Fruit fly (Drosophila melanogaster) whole organism, embryonic: Measurements from ENCODE around the gene CG31360.

Experiments
- Abd-B ChIP-seq: fragments of 200-800 bp; sonication (Bioruptor generic); optimal IDR thresholded peaks from 2 replicates; lab custom pipeline; 2018; ENCODE audit warnings: missing biosample characterization, mild to moderate bottlenecking, missing genetic modification characterization, moderate library complexity
- Adf1 ChIP-seq: fragments of 200-800 bp; sonication (Bioruptor generic); IDR thresholded peaks from 2 replicates; pipeline ENCODE4 v1.3.6; 2022; ENCODE audit warnings: missing biosample characterization, missing genetic modification characterization
- Atf-2 ChIP-seq: fragments of 200-800 bp; sonication (Bioruptor generic); optimal IDR thresholded peaks from 2 replicates; lab custom pipeline; 2016; ENCODE audit warnings: missing biosample characterization, missing genetic modification characterization
- Bdp1 ChIP-seq: fragments of 200-800 bp; sonication (Bioruptor generic); optimal IDR thresholded peaks from 3 replicates; lab custom pipeline; 2016; ENCODE audit warnings: missing biosample characterization, missing genetic modification characterization
- CG10462 ChIP-seq: fragments of 200-800 bp; sonication (Bioruptor generic); optimal IDR thresholded peaks from 2 replicates; lab custom pipeline; 2016; ENCODE audit warnings: missing biosample characterization, missing genetic modification characterization
- CG11085 ChIP-seq: fragments of 200-800 bp; sonication (Bioruptor generic); IDR thresholded peaks from 2 replicates; pipeline ENCODE4 v1.3.6; 2022; ENCODE audit warnings: missing biosample characterization, missing genetic modification characterization
- CG12744 ChIP-seq: fragments of 200-800 bp; sonication (Bioruptor generic); optimal IDR thresholded peaks from 2 replicates; lab custom pipeline; 2016; ENCODE audit warnings: missing biosample characterization, missing genetic modification characterization
- CG13775 ChIP-seq: fragments of 200-800 bp; sonication (Bioruptor generic); optimal IDR thresholded peaks from 3 replicates; lab custom pipeline; 2017; ENCODE audit warnings: missing biosample characterization, mild to moderate bottlenecking, missing genetic modification characterization
- CG14667 ChIP-seq: fragments of 200-800 bp; sonication (Bioruptor generic); IDR thresholded peaks from 2 replicates; pipeline ENCODE4 v1.3.6; 2022; ENCODE audit warnings: missing biosample characterization, missing genetic modification characterization
- CG14710 ChIP-seq: fragments of 200-800 bp; sonication (Bioruptor generic); optimal IDR thresholded peaks from 3 replicates; lab custom pipeline; 2019; ENCODE audit warnings: missing biosample characterization, mild to moderate bottlenecking, missing genetic modification characterization, moderate library complexity
- CG14860 ChIP-seq: fragments of 200-800 bp; sonication (Bioruptor generic); IDR thresholded peaks from 3 replicates; pipeline ENCODE4 v1.3.6; 2022; ENCODE audit warnings: missing biosample characterization, missing genetic modification characterization; ENCODE audit not compliant: partially characterized antibody
- CG15269 ChIP-seq: fragments of 200-800 bp; sonication (Bioruptor generic); optimal IDR thresholded peaks from 2 replicates; lab custom pipeline; 2018; ENCODE audit warnings: missing biosample characterization, mild to moderate bottlenecking, missing genetic modification characterization, moderate library complexity
- CG16779 ChIP-seq: fragments of 200-800 bp; sonication (Bioruptor generic); IDR thresholded peaks from 2 replicates; pipeline ENCODE4 v1.3.6; 2022; ENCODE audit warnings: missing biosample characterization, missing genetic modification characterization
- CG17612 ChIP-seq: fragments of 200-800 bp; sonication (Bioruptor generic); IDR thresholded peaks from 2 replicates; pipeline ENCODE4 v1.3.6; 2022; ENCODE audit warnings: missing biosample characterization, missing genetic modification characterization
- CG4282 ChIP-seq: fragments of 200-800 bp; sonication (Bioruptor generic); optimal IDR thresholded peaks from 2 replicates; lab custom pipeline; 2016; ENCODE audit warnings: missing biosample characterization, missing genetic modification characterization
- CG5245 ChIP-seq: fragments of 200-800 bp; sonication (Bioruptor generic); optimal IDR thresholded peaks from 3 replicates; lab custom pipeline; 2016; ENCODE audit warnings: missing biosample characterization, missing genetic modification characterization
- CG7271 ChIP-seq: fragments of 200-800 bp; sonication (Bioruptor generic); optimal IDR thresholded peaks from 2 replicates; lab custom pipeline; 2018; ENCODE audit warnings: missing biosample characterization, mild to moderate bottlenecking, missing genetic modification characterization, moderate library complexity
- CG7372 ChIP-seq: fragments of 200-800 bp; sonication (Bioruptor generic); IDR thresholded peaks from 2 replicates; pipeline ENCODE4 v1.3.6; 2022; ENCODE audit warnings: missing biosample characterization, missing genetic modification characterization
- CG7556 ChIP-seq: fragments of 200-800 bp; sonication (Bioruptor generic); optimal IDR thresholded peaks from 2 replicates; lab custom pipeline; 2017; ENCODE audit warnings: missing biosample characterization, mild to moderate bottlenecking, missing genetic modification characterization
- CG8290 ChIP-seq, 3 experiments: fragments of 200-800 bp; sonication (Bioruptor generic); optimal IDR thresholded peaks; 2 replicates each; lab custom pipeline; 2016 to 2019; ENCODE audit warnings: missing biosample characterization in 3 of 3, missing genetic modification characterization in 3 of 3, mild to moderate bottlenecking in 2 of 3, moderate library complexity in 1 of 3
- CG8359 ChIP-seq: fragments of 200-800 bp; sonication (Bioruptor generic); optimal IDR thresholded peaks from 2 replicates; lab custom pipeline; 2017; ENCODE audit warnings: missing biosample characterization, mild to moderate bottlenecking, missing genetic modification characterization, borderline replicate concordance
- CG8388 ChIP-seq: fragments of 200-800 bp; sonication (Bioruptor generic); optimal IDR thresholded peaks from 2 replicates; lab custom pipeline; 2019; ENCODE audit warnings: missing biosample characterization, mild to moderate bottlenecking, missing genetic modification characterization, moderate library complexity
- CG9727 ChIP-seq: fragments of 200-800 bp; sonication (Bioruptor generic); optimal IDR thresholded peaks from 3 replicates; lab custom pipeline; 2017; ENCODE audit warnings: missing biosample characterization, mild to moderate bottlenecking, missing genetic modification characterization
- CTCF ChIP-seq: fragments of 200-800 bp; sonication (Bioruptor generic); optimal IDR thresholded peaks from 2 replicates; lab custom pipeline; 2017; ENCODE audit warnings: missing biosample characterization, mild to moderate bottlenecking, missing genetic modification characterization, moderate library complexity
- D19B ChIP-seq: fragments of 200-800 bp; sonication (Bioruptor generic); optimal IDR thresholded peaks from 2 replicates; lab custom pipeline; 2017; ENCODE audit warnings: missing biosample characterization, mild to moderate bottlenecking, missing genetic modification characterization
- Dbx ChIP-seq: fragments of 200-800 bp; sonication (Bioruptor generic); IDR thresholded peaks from 3 replicates; pipeline ENCODE4 v1.3.6; 2022; ENCODE audit warnings: missing biosample characterization, missing genetic modification characterization
- E2f2 ChIP-seq: fragments of 200-800 bp; sonication (Bioruptor generic); IDR thresholded peaks from 2 replicates; pipeline ENCODE4 v1.3.6; 2022; ENCODE audit warnings: missing biosample characterization, missing genetic modification characterization
- Gug ChIP-seq: fragments of 200-800 bp; sonication (Bioruptor generic); IDR thresholded peaks from 4 replicates; pipeline ENCODE4 v1.3.6; 2022; ENCODE audit warnings: missing biosample characterization, missing genetic modification characterization
- Hmx ChIP-seq: fragments of 200-800 bp; sonication (Bioruptor generic); optimal IDR thresholded peaks from 2 replicates; lab custom pipeline; 2016; ENCODE audit warnings: missing biosample characterization, missing genetic modification characterization
- Lpt ChIP-seq: fragments of >200 bp; optimal IDR thresholded peaks from 2 replicates; lab custom pipeline; 2018; ENCODE audit warnings: missing biosample characterization, missing genetic modification characterization
- NC2α ChIP-seq: fragments of 200-800 bp; sonication (Bioruptor generic); optimal IDR thresholded peaks from 2 replicates; lab custom pipeline; 2016; ENCODE audit warnings: missing biosample characterization, missing genetic modification characterization
- NC2β ChIP-seq: fragments of 200-800 bp; sonication (Bioruptor generic); optimal IDR thresholded peaks from 2 replicates; lab custom pipeline; 2016; ENCODE audit warnings: missing biosample characterization, missing genetic modification characterization
- Sry-β ChIP-seq: fragments of 200-800 bp; sonication (Bioruptor generic); optimal IDR thresholded peaks from 2 replicates; lab custom pipeline; 2018; ENCODE audit warnings: missing biosample characterization, mild to moderate bottlenecking, missing genetic modification characterization, moderate library complexity
- ac ChIP-seq: fragments of 200-800 bp; sonication (Bioruptor generic); optimal IDR thresholded peaks from 3 replicates; lab custom pipeline; 2017; ENCODE audit warnings: missing biosample characterization, mild to moderate bottlenecking, missing genetic modification characterization
- az2 ChIP-seq: fragments of 200-800 bp; sonication (Bioruptor generic); optimal IDR thresholded peaks from 3 replicates; lab custom pipeline; 2016; ENCODE audit warnings: missing biosample characterization, missing genetic modification characterization
- caup ChIP-seq: fragments of 200-800 bp; sonication (Bioruptor generic); optimal IDR thresholded peaks from 3 replicates; lab custom pipeline; 2017; ENCODE audit warnings: missing biosample characterization, mild to moderate bottlenecking, missing genetic modification characterization, moderate library complexity; ENCODE audit not compliant: severe bottlenecking
- chinmo ChIP-seq: fragments of 200-800 bp; sonication (Bioruptor generic); IDR thresholded peaks from 4 replicates; pipeline ENCODE4 v1.3.6; 2022; ENCODE audit warnings: missing biosample characterization, missing genetic modification characterization; ENCODE audit not compliant: partially characterized antibody
- ci ChIP-seq: fragments of 200-800 bp; sonication (Bioruptor generic); IDR thresholded peaks from 3 replicates; pipeline ENCODE4 v1.3.6; 2022; ENCODE audit warnings: missing biosample characterization, missing genetic modification characterization
- danr ChIP-seq: fragments of 200-800 bp; sonication (Bioruptor generic); IDR thresholded peaks from 2 replicates; pipeline ENCODE4 v1.3.6; 2022; ENCODE audit warnings: missing biosample characterization, missing genetic modification characterization
- ems ChIP-seq: fragments of 200-800 bp; sonication (Bioruptor generic); optimal IDR thresholded peaks from 3 replicates; lab custom pipeline; 2016; ENCODE audit warnings: missing biosample characterization, missing genetic modification characterization
- eyg ChIP-seq: fragments of 200-800 bp; sonication (Bioruptor generic); optimal IDR thresholded peaks from 3 replicates; lab custom pipeline; 2016; ENCODE audit warnings: missing biosample characterization, missing genetic modification characterization
- grn ChIP-seq: fragments of 200-800 bp; sonication (Bioruptor generic); optimal IDR thresholded peaks from 3 replicates; lab custom pipeline; 2017; ENCODE audit warnings: missing biosample characterization, missing genetic modification characterization
- h ChIP-seq: fragments of >200 bp; optimal IDR thresholded peaks from 2 replicates; lab custom pipeline; 2017
- knrl ChIP-seq: fragments of 200-800 bp; sonication (Bioruptor generic); IDR thresholded peaks from 3 replicates; pipeline ENCODE4 v1.3.6; 2022; ENCODE audit warnings: missing biosample characterization, missing genetic modification characterization; ENCODE audit not compliant: partially characterized antibody
- nom ChIP-seq: fragments of 200-800 bp; sonication (Bioruptor generic); optimal IDR thresholded peaks from 2 replicates; lab custom pipeline; 2017; ENCODE audit warnings: missing biosample characterization, missing genetic modification characterization, mild to moderate bottlenecking, moderate library complexity, missing genetic modification reagents
- peb ChIP-seq: fragments of 200-800 bp; sonication (Bioruptor generic); IDR thresholded peaks from 2 replicates; pipeline ENCODE4 v1.3.6; 2022; ENCODE audit warnings: missing biosample characterization, missing genetic modification characterization
- row ChIP-seq: fragments of 200-800 bp; sonication (Bioruptor generic); IDR thresholded peaks from 3 replicates; pipeline ENCODE4 v1.3.6; 2022; ENCODE audit warnings: missing biosample characterization, missing genetic modification characterization
- sd ChIP-seq: fragments of 200-800 bp; sonication (Bioruptor generic); optimal IDR thresholded peaks from 3 replicates; lab custom pipeline; 2018; ENCODE audit warnings: missing biosample characterization, mild to moderate bottlenecking, missing genetic modification characterization, moderate library complexity
- sisA ChIP-seq: fragments of 200-800 bp; sonication (Bioruptor generic); IDR thresholded peaks from 2 replicates; pipeline ENCODE4 v1.3.6; 2022; ENCODE audit warnings: missing biosample characterization, missing genetic modification characterization
- vvl ChIP-seq: fragments of 200-800 bp; sonication (Bioruptor generic); IDR thresholded peaks from 2 replicates; pipeline ENCODE4 v1.3.6; 2022; ENCODE audit warnings: missing biosample characterization, missing genetic modification characterization
- wek ChIP-seq: fragments of 200-800 bp; sonication (Bioruptor generic); optimal IDR thresholded peaks from 3 replicates; lab custom pipeline; 2018; ENCODE audit warnings: missing biosample characterization, mild to moderate bottlenecking, missing genetic modification characterization, moderate library complexity

Gene CG31360

dm6 chr3R:17716858-17717596 lies 32.1 kb downstream of the CG31360 start (continued):
- TF ChIP-seq CG8359 (no peak), CG14667 (GFP tag; lab: Robert Waterston, UW) (no peak), az2 (GFP tag; lab: Kevin White, UChicago) (no peak), Hmx (GFP tag; lab: Kevin White, UChicago) (no peak), CG8290 (GFP tag; optimal IDR thresholded peaks at IDR 0.05; lab: Kevin White, UChicago) (no peak), CG8290 (tag; optimal IDR thresholded peaks at IDR 0.05; lab: Kevin White, UChicago) (peak in 1 of 2 experiments; percentile 76), CG17612 (no peak), peb (GFP tag; lab: Robert Waterston, UW) (no peak), CG7372 (GFP tag; lab: Robert Waterston, UW) (no peak), Atf-2 (GFP tag; lab: Kevin White, UChicago) (no peak), CG10462 (GFP tag; lab: Kevin White, UChicago) (no peak), CG13775 (no peak), ems (GFP tag; lab: Kevin White, UChicago) (no peak), NC2α (GFP tag; lab: Kevin White, UChicago) (no peak), caup (GFP tag; lab: Kevin White, UChicago) (peak; percentile 46), CG8388 (GFP tag; lab: Kevin White, UChicago) (peak; percentile 25), CG7556 (GFP tag; lab: Kevin White, UChicago) (no peak), CG16779 (GFP tag; lab: Robert Waterston, UW) (no peak), sisA (GFP tag; lab: Robert Waterston, UW) (no peak), CG14860 (GFP tag; lab: Robert Waterston, UW) (no peak), CG4282 (GFP tag; lab: Kevin White, UChicago) (peak; percentile 19), grn (GFP tag; lab: Kevin White, UChicago) (no peak), NC2β (GFP tag; lab: Kevin White, UChicago) (peak; percentile 44), Abd-B (GFP tag; lab: Kevin White, UChicago) (peak; percentile 12), vvl (no peak), CTCF (no peak), Gug (no peak), E2f2 (GFP tag; lab: Robert Waterston, UW) (no peak), Bdp1 (no peak), CG15269 (tag; lab: Kevin White, UChicago) (peak; percentile 19), Sry-β (GFP tag; lab: Kevin White, UChicago) (no peak), CG7271 (tag; lab: Kevin White, UChicago) (peak; percentile 4), ac (peak; percentile 24), ci (GFP tag; lab: Robert Waterston, UW) (no peak), CG9727 (GFP tag; lab: Kevin White, UChicago) (peak; percentile 14), sd (tag; lab: Kevin White, UChicago) (peak; percentile 38), nom (peak; percentile 75), h (lab: Kevin White, UChicago) (no peak), row (GFP tag; lab: Robert Waterston, UW) (no peak), Lpt (GFP tag; lab: Kevin White, UChicago) (no peak), danr (no peak), D19B (GFP tag; lab: Kevin White, UChicago) (no peak), eyg (GFP tag; lab: Kevin White, UChicago) (no peak), Adf1 (GFP tag; lab: Robert Waterston, UW) (no peak), chinmo (GFP tag; lab: Robert Waterston, UW) (no peak), knrl (no peak), CG14710 (tag; lab: Kevin White, UChicago) (no peak), CG5245 (GFP tag; lab: Kevin White, UChicago) (no peak), CG11085 (GFP tag; lab: Robert Waterston, UW) (no peak), wek (GFP tag; lab: Kevin White, UChicago) (peak; percentile 9), Dbx (GFP tag; lab: Robert Waterston, UW) (no peak), CG12744 (GFP tag; lab: Kevin White, UChicago) (no peak)
